Worm (Caenorhabditis elegans): ENCODE data around the gene Y48G9A.7.

The Y48G9A.7 gene

DNA sequence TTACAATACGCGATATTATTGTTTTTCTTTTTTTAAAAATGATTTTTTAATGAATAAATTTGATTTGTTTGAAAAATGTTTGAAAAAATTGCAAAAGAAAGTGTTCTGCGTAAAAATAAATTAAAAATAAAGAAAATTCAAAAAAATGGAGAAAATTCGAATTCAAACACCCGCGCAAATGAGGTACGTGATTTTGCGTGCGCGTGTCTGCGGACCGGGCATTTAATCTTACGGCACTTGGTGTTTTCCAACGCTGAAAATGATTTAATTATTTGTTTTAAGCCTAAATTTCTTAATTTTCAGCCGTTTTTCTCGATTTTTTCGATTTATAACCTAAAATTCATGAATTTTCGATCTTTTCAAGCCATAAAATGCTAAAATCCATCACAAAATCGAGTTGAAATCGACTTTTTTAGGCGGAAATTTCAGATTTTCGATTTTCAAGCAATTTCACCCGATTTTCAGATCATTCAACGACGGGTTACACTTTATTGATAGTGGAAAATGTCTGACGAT, 41.2 kb downstream of the Y48G9A.7 start, which contains the start of gene gcn-1:
gcn-1 (plus strand) TSS at position 466 of the 516 bp plus-strand sequence.
- TF ChIP-seq lin-15B (tag; optimal IDR thresholded peaks at IDR 0.05) = peak; percentile 60
- peak; percentile 74 for TF ChIP-seq egl-5 (tag; optimal IDR thresholded peaks at IDR 0.05)
- TF ChIP-seq nhr-23 (tag; optimal IDR thresholded peaks at IDR 0.05) = peak; percentile 67
- no peak for TF ChIP-seq lin-39 (tag; optimal IDR thresholded peaks at IDR 0.05)
- no peak for TF ChIP-seq nhr-76 (tag; optimal IDR thresholded peaks at IDR 0.05)
- TF ChIP-seq hmg-11 (tag; optimal IDR thresholded peaks at IDR 0.05) = peak; percentile 20
- TF ChIP-seq tbx-2 (tag; optimal IDR thresholded peaks at IDR 0.05) = peak; percentile 73
- TF ChIP-seq nfya-1 (tag; optimal IDR thresholded peaks at IDR 0.05; ENCODE audit: insufficient read depth) = peak; percentile 78
- peak; percentile 41 for TF ChIP-seq R02D3.7 (tag; optimal IDR thresholded peaks at IDR 0.05)
- TF ChIP-seq pha-4 (tag; optimal IDR thresholded peaks at IDR 0.05) = peak; percentile 71
- TF ChIP-seq unc-39 (tag; optimal IDR thresholded peaks at IDR 0.05) = no peak
- peak; percentile 53 for TF ChIP-seq ceh-28 (tag; optimal IDR thresholded peaks at IDR 0.05)
- peak; percentile 6 for TF ChIP-seq ceh-82 (tag; optimal IDR thresholded peaks at IDR 0.05)

DNA sequence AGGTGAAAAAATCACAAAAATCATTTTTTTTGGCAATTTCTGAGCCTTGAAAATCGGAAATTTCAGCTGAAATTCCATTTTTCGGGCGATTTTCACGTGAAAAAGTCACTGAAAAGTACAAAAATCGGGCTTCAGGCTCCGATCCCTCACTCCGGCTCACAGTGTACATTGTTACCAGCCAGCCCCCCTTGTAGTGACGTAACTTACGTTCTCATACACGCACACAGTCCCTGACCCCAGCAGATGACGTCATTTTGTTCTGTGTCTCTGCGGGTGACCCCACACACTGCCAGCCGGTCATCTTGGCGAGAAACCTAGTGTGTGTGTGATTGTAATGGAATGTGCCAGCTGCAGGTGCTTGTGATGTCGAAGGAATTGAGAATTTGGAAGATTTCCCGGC, 48.8 kb downstream of the Y48G9A.7 start:
- TF ChIP-seq pha-4 (tag; optimal IDR thresholded peaks at IDR 0.05) (peak; percentile 41), R02D3.7 (tag; optimal IDR thresholded peaks at IDR 0.05) (no peak), lin-39 (tag; optimal IDR thresholded peaks at IDR 0.05) (peak; percentile 6)

Measured in whole organism, L3 larva.